Worm (Caenorhabditis elegans) whole organism, late embryonic: Measurements from ENCODE around the gene mrpl-11.

Experiments
- C38D4.7 ChIP-seq: fragments of 200-800 bp; sonication (Bioruptor generic); optimal IDR thresholded peaks from 2 replicates; lab custom pipeline; 2018; ENCODE audit warnings: mild to moderate bottlenecking, missing genetic modification characterization, moderate library complexity, missing compliant biosample characterization
- K02D7.2 ChIP-seq: sonication (generic microtip); optimal IDR thresholded peaks from 2 replicates; lab custom pipeline; 2017; ENCODE audit warnings: mild to moderate bottlenecking, missing genetic modification characterization, missing compliant biosample characterization
- K09A11.1 ChIP-seq: sonication (generic microtip); optimal IDR thresholded peaks from 2 replicates; lab custom pipeline; 2017; ENCODE audit warnings: antibody characterized with exemption, mild to moderate bottlenecking, missing genetic modification characterization, missing compliant biosample characterization; ENCODE audit not compliant: insufficient read depth
- ahr-1 ChIP-seq: sonication (generic microtip); optimal IDR thresholded peaks from 2 replicates; lab custom pipeline; 2016; ENCODE audit warnings: missing genetic modification characterization, missing compliant biosample characterization
- ama-1 ChIP-seq: fragments of 150-350 bp; optimal IDR thresholded peaks from 2 replicates; lab custom pipeline; 2014
- ceh-14 ChIP-seq: sonication (generic microtip); optimal IDR thresholded peaks from 2 replicates; lab custom pipeline; 2016; ENCODE audit warnings: missing genotype, missing genetic modification characterization, missing compliant biosample characterization
- ceh-19 ChIP-seq: fragments of 200-800 bp; sonication (Bioruptor generic); optimal IDR thresholded peaks from 2 replicates; lab custom pipeline; 2018; ENCODE audit warnings: mild to moderate bottlenecking, missing genetic modification characterization, missing compliant biosample characterization
- ceh-30 ChIP-seq: fragments of 150-350 bp; optimal IDR thresholded peaks from 2 replicates; lab custom pipeline; 2014; ENCODE audit warnings: missing biosample characterization, missing genetic modification characterization
- ceh-31 ChIP-seq: sonication (generic microtip); optimal IDR thresholded peaks from 2 replicates; lab custom pipeline; 2016; ENCODE audit warnings: missing genetic modification characterization, missing compliant biosample characterization
- ceh-34 ChIP-seq: sonication (generic microtip); optimal IDR thresholded peaks from 2 replicates; lab custom pipeline; 2016; ENCODE audit warnings: mild to moderate bottlenecking, missing genetic modification characterization, missing compliant biosample characterization
- ceh-45 ChIP-seq: fragments of 200-800 bp; sonication (Bioruptor generic); IDR thresholded peaks from 2 replicates; pipeline ENCODE4 v1.3.6; 2022; ENCODE audit warnings: missing genetic modification reagents, missing genetic modification characterization, missing compliant biosample characterization
- ceh-48 ChIP-seq: sonication (generic microtip); optimal IDR thresholded peaks from 2 replicates; lab custom pipeline; 2016; ENCODE audit warnings: missing genetic modification characterization, inconsistent platforms, missing compliant biosample characterization
- ceh-9 ChIP-seq: sonication (generic microtip); optimal IDR thresholded peaks from 2 replicates; lab custom pipeline; 2016; ENCODE audit warnings: mild to moderate bottlenecking, missing genetic modification characterization, inconsistent platforms, missing compliant biosample characterization
- dve-1 ChIP-seq: sonication (generic microtip); optimal IDR thresholded peaks from 2 replicates; lab custom pipeline; 2017; ENCODE audit warnings: antibody characterized with exemption, mild to moderate bottlenecking, missing genetic modification characterization, missing compliant biosample characterization
- elt-4 ChIP-seq: sonication (generic microtip); optimal IDR thresholded peaks from 2 replicates; lab custom pipeline; 2016; ENCODE audit warnings: missing genetic modification characterization, missing compliant biosample characterization
- fax-1 ChIP-seq: sonication (generic microtip); optimal IDR thresholded peaks from 2 replicates; lab custom pipeline; 2016; ENCODE audit warnings: missing genotype, missing genetic modification characterization, missing compliant biosample characterization
- fkh-10 ChIP-seq: fragments of 150-350 bp; optimal IDR thresholded peaks from 2 replicates; lab custom pipeline; 2014; ENCODE audit warnings: missing biosample characterization, missing genetic modification reagents, missing genetic modification characterization
- gmeb-2 ChIP-seq: sonication (generic microtip); optimal IDR thresholded peaks from 2 replicates; lab custom pipeline; 2016; ENCODE audit warnings: missing genetic modification characterization, inconsistent platforms, missing compliant biosample characterization
- hlh-30 ChIP-seq: sonication (generic microtip); optimal IDR thresholded peaks from 2 replicates; lab custom pipeline; 2017; ENCODE audit warnings: antibody characterized with exemption, missing genetic modification characterization, missing compliant biosample characterization; ENCODE audit not compliant: insufficient read depth
- hlh-8 ChIP-seq: sonication (generic microtip); optimal IDR thresholded peaks from 2 replicates; lab custom pipeline; 2016; ENCODE audit warnings: missing genotype, missing genetic modification characterization, missing compliant biosample characterization
- lim-6 ChIP-seq: sonication (generic microtip); optimal IDR thresholded peaks from 2 replicates; lab custom pipeline; 2016; ENCODE audit warnings: missing genetic modification characterization, missing compliant biosample characterization
- lin-11 ChIP-seq: fragments of 200-800 bp; sonication (Bioruptor generic); optimal IDR thresholded peaks from 2 replicates; lab custom pipeline; 2018; ENCODE audit warnings: mild to moderate bottlenecking, missing genetic modification characterization, missing compliant biosample characterization
- madf-2 ChIP-seq: sonication (generic microtip); optimal IDR thresholded peaks from 2 replicates; lab custom pipeline; 2017; ENCODE audit warnings: missing genetic modification characterization, missing compliant biosample characterization
- mec-3 ChIP-seq: sonication (generic microtip); optimal IDR thresholded peaks from 2 replicates; lab custom pipeline; 2016; ENCODE audit warnings: borderline replicate concordance, missing genetic modification characterization, missing compliant biosample characterization
- nfya-1 ChIP-seq: sonication (generic microtip); optimal IDR thresholded peaks from 2 replicates; lab custom pipeline; 2017; ENCODE audit warnings: missing genetic modification characterization, mild to moderate bottlenecking, missing compliant biosample characterization, antibody characterized with exemption, moderate library complexity
- nhr-11 ChIP-seq: fragments of 150-350 bp; optimal IDR thresholded peaks from 2 replicates; lab custom pipeline; 2014; ENCODE audit warnings: missing biosample characterization, missing genetic modification characterization
- nhr-232 ChIP-seq: sonication (generic microtip); optimal IDR thresholded peaks from 2 replicates; lab custom pipeline; 2016; ENCODE audit warnings: missing genetic modification characterization, missing compliant biosample characterization
- npax-4 ChIP-seq: sonication (generic microtip); optimal IDR thresholded peaks from 2 replicates; lab custom pipeline; 2016; ENCODE audit warnings: missing genetic modification characterization, missing compliant biosample characterization
- odd-2 ChIP-seq: sonication (generic microtip); optimal IDR thresholded peaks from 2 replicates; lab custom pipeline; 2017; ENCODE audit warnings: antibody characterized with exemption, mild to moderate bottlenecking, missing genetic modification characterization, missing compliant biosample characterization
- pag-3 ChIP-seq: sonication (generic microtip); optimal IDR thresholded peaks from 2 replicates; lab custom pipeline; 2016; ENCODE audit warnings: missing compliant biosample characterization, missing genetic modification characterization, borderline replicate concordance
- pax-1 ChIP-seq: fragments of 150-350 bp; optimal IDR thresholded peaks from 2 replicates; lab custom pipeline; 2014; ENCODE audit warnings: missing biosample characterization, missing genetic modification characterization
- pha-4 ChIP-seq: fragments of 150-350 bp; optimal IDR thresholded peaks from 2 replicates; lab custom pipeline; 2018; ENCODE audit warnings: missing biosample characterization, missing genetic modification reagents, missing genetic modification characterization
- pqm-1 ChIP-seq: sonication (generic microtip); optimal IDR thresholded peaks from 2 replicates; lab custom pipeline; 2016; ENCODE audit warnings: missing genetic modification characterization, missing compliant biosample characterization
- pros-1 ChIP-seq: fragments of 150-350 bp; optimal IDR thresholded peaks from 2 replicates; lab custom pipeline; 2014; ENCODE audit warnings: missing biosample characterization, missing genetic modification reagents, missing genetic modification characterization
- ref-2 ChIP-seq: sonication (generic microtip); optimal IDR thresholded peaks from 2 replicates; lab custom pipeline; 2016; ENCODE audit warnings: missing genetic modification characterization, missing compliant biosample characterization
- rnt-1 ChIP-seq: sonication (generic microtip); optimal IDR thresholded peaks from 2 replicates; lab custom pipeline; 2016; ENCODE audit warnings: missing genetic modification characterization, missing compliant biosample characterization
- sox-2 ChIP-seq: fragments of 200-800 bp; sonication (Bioruptor generic); IDR thresholded peaks from 2 replicates; pipeline ENCODE4 v1.3.6; 2022; ENCODE audit warnings: missing genetic modification reagents, missing genetic modification characterization, missing compliant biosample characterization
- sox-4 ChIP-seq: sonication (generic microtip); optimal IDR thresholded peaks from 2 replicates; lab custom pipeline; 2017; ENCODE audit warnings: mild to moderate bottlenecking, missing genetic modification characterization, inconsistent platforms, missing compliant biosample characterization
- tbx-2 ChIP-seq: sonication (generic microtip); optimal IDR thresholded peaks from 2 replicates; lab custom pipeline; 2016; ENCODE audit warnings: missing genetic modification characterization, missing compliant biosample characterization
- ttx-3 ChIP-seq: sonication (generic microtip); optimal IDR thresholded peaks from 2 replicates; lab custom pipeline; 2016; ENCODE audit warnings: missing genetic modification reagents, missing genetic modification characterization, missing compliant biosample characterization
- unc-42 ChIP-seq: sonication (generic microtip); optimal IDR thresholded peaks from 2 replicates; lab custom pipeline; 2016; ENCODE audit warnings: missing genotype, missing genetic modification characterization, missing compliant biosample characterization
- unc-55 ChIP-seq: sonication (generic microtip); optimal IDR thresholded peaks from 2 replicates; lab custom pipeline; 2017; ENCODE audit warnings: missing biosample characterization, missing genetic modification reagents, missing genetic modification characterization
- unc-86 ChIP-seq: sonication (generic microtip); optimal IDR thresholded peaks from 2 replicates; lab custom pipeline; 2016; ENCODE audit warnings: missing genetic modification characterization, missing compliant biosample characterization
- ztf-16 ChIP-seq: sonication (generic microtip); optimal IDR thresholded peaks from 2 replicates; lab custom pipeline; 2017; ENCODE audit warnings: missing genetic modification characterization, missing compliant biosample characterization

mrpl-11 gene

ce11 chrIII:8717231-8717694 is at the start of gene mrpl-11:
Gene mrpl-11, plus strand, starts transcription at chrIII:8717644.
- TF ChIP-seq ceh-19 (GFP tag; lab: Kevin White, UChicago) (no peak), nhr-11 (no peak), pax-1 (tag; lab: Kevin White, UChicago) (no peak), C38D4.7 (GFP tag; lab: Kevin White, UChicago) (no peak), pros-1 (tag; lab: Kevin White, UChicago) (no peak), ceh-34 (tag; lab: Kevin White, UChicago) (no peak), rnt-1 (tag; lab: Kevin White, UChicago) (no peak), ahr-1 (tag; lab: Kevin White, UChicago) (no peak), odd-2 (tag; lab: Kevin White, UChicago) (no peak), ceh-14 (no peak), ztf-16 (no peak), elt-4 (tag; lab: Kevin White, UChicago) (no peak), ceh-45 (GFP tag; lab: Robert Waterston, UW) (no peak), ttx-3 (tag; lab: Kevin White, UChicago) (no peak), tbx-2 (tag; lab: Kevin White, UChicago) (no peak)

ce11 chrIII:8668717-8669116 is 48.7 kb upstream of the mrpl-11 start:
- TF ChIP-seq unc-55 (GFP tag; lab: Kevin White, UChicago) (peak; percentile 11), mec-3 (tag; lab: Kevin White, UChicago) (no peak)

DNA sequence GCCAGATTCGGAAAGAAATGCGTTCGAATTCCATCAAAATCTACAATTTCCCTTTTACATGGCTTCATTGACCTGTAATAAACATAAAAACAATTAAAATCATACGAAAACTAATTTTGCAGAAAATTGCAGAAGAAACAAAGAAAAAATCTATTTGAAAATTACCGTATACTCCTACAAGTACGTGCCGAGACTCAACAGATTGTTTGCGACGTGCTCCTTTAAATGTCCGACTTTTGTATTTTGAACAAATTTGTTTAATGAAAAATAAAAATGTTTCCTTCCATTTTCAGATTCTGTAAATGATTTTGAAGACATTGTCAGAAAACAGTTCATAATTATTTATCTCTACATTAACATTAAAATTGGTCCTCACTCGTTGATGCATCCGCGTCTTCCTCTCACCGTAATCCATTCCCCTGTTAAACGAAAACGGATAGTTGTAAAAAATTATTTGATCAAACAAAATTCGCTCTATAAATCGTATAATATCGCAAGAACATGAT is 42.4 kb upstream of the mrpl-11 start, which contains the start of gene pgl-2:
pgl-2 (minus strand) TSS at position 456 of the 506 bp plus-strand sequence.
- TF ChIP-seq madf-2 (tag; lab: Kevin White, UChicago) (no peak), nhr-232 (tag; lab: Kevin White, UChicago) (no peak), nfya-1 (tag; lab: Kevin White, UChicago) (no peak), ceh-14 (no peak)

- TF ChIP-seq ama-1 (lab: Kevin White, UChicago): no peak
- TF ChIP-seq nfya-1 (tag; lab: Kevin White, UChicago): peak; percentile 81
- peak; percentile 85 for TF ChIP-seq lim-6
- peak; percentile 73 for TF ChIP-seq ceh-31 (tag; lab: Kevin White, UChicago)
- peak; percentile 88 for TF ChIP-seq ttx-3 (tag; lab: Kevin White, UChicago)
- peak; percentile 93 for TF ChIP-seq unc-86 (tag; lab: Kevin White, UChicago)
- peak; percentile 95 for TF ChIP-seq gmeb-2 (tag; lab: Kevin White, UChicago)
- peak; percentile 84 for TF ChIP-seq rnt-1 (tag; lab: Kevin White, UChicago)
- peak; percentile 84 for TF ChIP-seq ahr-1 (tag; lab: Kevin White, UChicago)
- peak; percentile 95 for TF ChIP-seq sox-4 (tag; lab: Kevin White, UChicago)
- TF ChIP-seq sox-2 (GFP tag; lab: Robert Waterston, UW): peak; percentile 86
- no peak for TF ChIP-seq pax-1 (tag; lab: Kevin White, UChicago)
- peak; percentile 91 for TF ChIP-seq K09A11.1 (tag; lab: Kevin White, UChicago)
- TF ChIP-seq pros-1 (tag; lab: Kevin White, UChicago): peak; percentile 37
- peak; percentile 15 for TF ChIP-seq unc-55 (GFP tag; lab: Kevin White, UChicago)
- TF ChIP-seq ceh-30 (tag; lab: Kevin White, UChicago): peak; percentile 16
- peak; percentile 77 for TF ChIP-seq hlh-8 (tag; lab: Kevin White, UChicago)
- peak; percentile 91 for TF ChIP-seq C38D4.7 (GFP tag; lab: Kevin White, UChicago)
- TF ChIP-seq pha-4: no peak
- TF ChIP-seq ceh-48: peak; percentile 84
- peak; percentile 77 for TF ChIP-seq pag-3 (tag; lab: Kevin White, UChicago)
- peak; percentile 89 for TF ChIP-seq fax-1 (tag; lab: Kevin White, UChicago)
- peak; percentile 93 for TF ChIP-seq K02D7.2 (tag; lab: Kevin White, UChicago)
- TF ChIP-seq dve-1 (tag; lab: Kevin White, UChicago): peak; percentile 87
- TF ChIP-seq ceh-9 (tag; lab: Kevin White, UChicago): peak; percentile 83
- TF ChIP-seq elt-4 (tag; lab: Kevin White, UChicago): peak; percentile 63
- peak; percentile 93 for TF ChIP-seq ref-2
- TF ChIP-seq pqm-1 (tag; lab: Kevin White, UChicago): peak; percentile 50
- TF ChIP-seq unc-42 (tag; lab: Kevin White, UChicago): peak; percentile 69
- peak; percentile 92 for TF ChIP-seq lin-11 (tag; lab: Kevin White, UChicago)
- peak; percentile 93 for TF ChIP-seq ztf-16
- TF ChIP-seq fkh-10 (GFP tag; lab: Kevin White, UChicago): peak; percentile 42
- peak; percentile 92 for TF ChIP-seq tbx-2 (tag; lab: Kevin White, UChicago)
- TF ChIP-seq ceh-45 (GFP tag; lab: Robert Waterston, UW): peak; percentile 91
- TF ChIP-seq npax-4 (tag; lab: Kevin White, UChicago): peak; percentile 81
- peak; percentile 86 for TF ChIP-seq nhr-232 (tag; lab: Kevin White, UChicago)
- TF ChIP-seq hlh-30: peak; percentile 80
These were observed 39.1 kb upstream of the mrpl-11 start for ce11 chrIII:8678371-8678770.
